Worm (Caenorhabditis elegans): ENCODE data around the gene ints-2.

ce11 chrV:14171284-14171683 is 14.2 kb upstream of the ints-2 start, which contains the start of gene cest-2.1:
- TF ChIP-seq nhr-237 (tag; optimal IDR thresholded peaks at IDR 0.05): no peak
- TF ChIP-seq mep-1 (tag; optimal IDR thresholded peaks at IDR 0.05): no peak
- TF ChIP-seq lin-32 (GFP tag; optimal IDR thresholded peaks at IDR 0.05): no peak
- TF ChIP-seq unc-39 (tag; optimal IDR thresholded peaks at IDR 0.05): no peak
- TF ChIP-seq sptf-1 (tag; optimal IDR thresholded peaks at IDR 0.05): no peak
- no peak for TF ChIP-seq blmp-1 (tag; optimal IDR thresholded peaks at IDR 0.05)
- no peak for TF ChIP-seq ham-2 (GFP tag; optimal IDR thresholded peaks at IDR 0.05)
- no peak for TF ChIP-seq tbx-8 (GFP tag; optimal IDR thresholded peaks at IDR 0.05)
- TF ChIP-seq nhr-2 (tag; optimal IDR thresholded peaks at IDR 0.05): no peak

All from whole organism, mixed stage, embryonic.